Fruit fly (Drosophila melanogaster) whole organism, embryonic: ENCODE results near the gene CG15406.

ENCODE experiments used
- Adf1 ChIP-seq: fragments of 200-800 bp; sonication (Bioruptor generic); IDR thresholded peaks from 2 replicates; pipeline ENCODE4 v1.3.6; 2022; ENCODE audit warnings: missing biosample characterization, missing genetic modification characterization
- Bgb ChIP-seq: fragments of 200-800 bp; sonication (Bioruptor generic); IDR thresholded peaks from 2 replicates; pipeline ENCODE4 v1.3.6; 2022; ENCODE audit warnings: missing biosample characterization, missing genetic modification characterization; ENCODE audit not compliant: partially characterized antibody
- CG11456 ChIP-seq: fragments of 200-800 bp; sonication (Bioruptor generic); IDR thresholded peaks from 3 replicates; pipeline ENCODE4 v1.3.6; 2022; ENCODE audit warnings: missing biosample characterization, missing genetic modification characterization
- CG17186 ChIP-seq: fragments of 200-800 bp; sonication (Bioruptor generic); optimal IDR thresholded peaks from 3 replicates; lab custom pipeline; 2017; ENCODE audit warnings: missing biosample characterization, missing genetic modification reagents, missing genetic modification characterization
- CG17361 ChIP-seq: fragments of 200-800 bp; sonication (Bioruptor generic); IDR thresholded peaks from 3 replicates; pipeline ENCODE4 v1.3.6; 2022; ENCODE audit warnings: missing biosample characterization, missing genetic modification characterization
- CG17385 ChIP-seq: fragments of 200-800 bp; sonication (Bioruptor generic); optimal IDR thresholded peaks from 3 replicates; lab custom pipeline; 2018; ENCODE audit warnings: missing biosample characterization, mild to moderate bottlenecking, missing genetic modification characterization
- CG18599 ChIP-seq: fragments of 200-800 bp; sonication (Bioruptor generic); optimal IDR thresholded peaks from 3 replicates; lab custom pipeline; 2017; ENCODE audit warnings: missing biosample characterization, missing genetic modification characterization, mild to moderate bottlenecking, moderate library complexity, missing genetic modification reagents
- CG2202 ChIP-seq: fragments of 200-800 bp; sonication (Bioruptor generic); optimal IDR thresholded peaks from 2 replicates; lab custom pipeline; 2018; ENCODE audit warnings: missing biosample characterization, mild to moderate bottlenecking, missing genetic modification characterization
- CG2678 ChIP-seq: fragments of 200-800 bp; sonication (Bioruptor generic); optimal IDR thresholded peaks from 3 replicates; lab custom pipeline; 2019; ENCODE audit warnings: missing biosample characterization, mild to moderate bottlenecking, missing genetic modification characterization, moderate library complexity
- CG32532 ChIP-seq: fragments of 200-800 bp; sonication (Bioruptor generic); IDR thresholded peaks from 2 replicates; pipeline ENCODE4 v1.3.6; 2022; ENCODE audit warnings: missing biosample characterization, missing genetic modification characterization
- CG3407 ChIP-seq: fragments of 200-800 bp; sonication (Bioruptor generic); optimal IDR thresholded peaks from 2 replicates; lab custom pipeline; 2018; ENCODE audit warnings: missing biosample characterization, mild to moderate bottlenecking, missing genetic modification characterization
- CG4360 ChIP-seq: fragments of 200-800 bp; sonication (Bioruptor generic); IDR thresholded peaks from 2 replicates; pipeline ENCODE4 v1.3.6; 2022; ENCODE audit warnings: missing biosample characterization, missing genetic modification characterization
- CG6254 ChIP-seq: fragments of 200-800 bp; sonication (Bioruptor generic); optimal IDR thresholded peaks from 3 replicates; lab custom pipeline; 2017; ENCODE audit warnings: mild to moderate bottlenecking, missing biosample characterization, missing genetic modification reagents, missing genetic modification characterization
- CG6683 ChIP-seq: fragments of 200-800 bp; sonication (Bioruptor generic); optimal IDR thresholded peaks from 2 replicates; lab custom pipeline; 2017; ENCODE audit warnings: missing biosample characterization, mild to moderate bottlenecking, missing genetic modification characterization, missing genetic modification reagents
- CG6791 ChIP-seq: fragments of 200-800 bp; sonication (Bioruptor generic); IDR thresholded peaks from 3 replicates; pipeline ENCODE4 v1.3.6; 2022; ENCODE audit warnings: missing biosample characterization, missing genetic modification characterization; ENCODE audit not compliant: partially characterized antibody
- CG7372 ChIP-seq: fragments of 200-800 bp; sonication (Bioruptor generic); IDR thresholded peaks from 2 replicates; pipeline ENCODE4 v1.3.6; 2022; ENCODE audit warnings: missing biosample characterization, missing genetic modification characterization
- D19A ChIP-seq: fragments of 200-800 bp; optimal IDR thresholded peaks from 3 replicates; lab custom pipeline; 2019; ENCODE audit warnings: missing biosample characterization, mild to moderate bottlenecking, missing genetic modification characterization, moderate library complexity
- Dbx ChIP-seq: fragments of 200-800 bp; sonication (Bioruptor generic); IDR thresholded peaks from 3 replicates; pipeline ENCODE4 v1.3.6; 2022; ENCODE audit warnings: missing biosample characterization, missing genetic modification characterization
- HLHmδ ChIP-seq: fragments of 200-800 bp; sonication (Bioruptor generic); optimal IDR thresholded peaks from 2 replicates; lab custom pipeline; 2018; ENCODE audit warnings: missing biosample characterization, mild to moderate bottlenecking, missing genetic modification characterization, moderate library complexity
- Hand ChIP-seq: fragments of 200-800 bp; sonication (Bioruptor generic); optimal IDR thresholded peaks from 2 replicates; lab custom pipeline; 2017; ENCODE audit warnings: mild to moderate bottlenecking, missing biosample characterization, missing genetic modification reagents, missing genetic modification characterization
- Lhr ChIP-seq: fragments of 200-800 bp; sonication (Bioruptor generic); optimal IDR thresholded peaks from 3 replicates; lab custom pipeline; 2017; ENCODE audit warnings: mild to moderate bottlenecking, missing biosample characterization, missing genetic modification reagents, missing genetic modification characterization
- Med ChIP-seq: fragments of 200-800 bp; sonication (Bioruptor generic); peaks from one replicate; lab custom pipeline; 2016; ENCODE audit warnings: missing biosample characterization, missing genetic modification characterization, mild to moderate bottlenecking, inconsistent platforms, moderate library complexity
- Nf-YA ChIP-seq: fragments of 200-800 bp; sonication (Bioruptor generic); IDR thresholded peaks from 2 replicates; pipeline ENCODE4 v1.3.6; 2022; ENCODE audit warnings: missing biosample characterization, missing genetic modification characterization
- Xrp1 ChIP-seq: fragments of 200-800 bp; sonication (Bioruptor generic); IDR thresholded peaks from 2 replicates; pipeline ENCODE4 v1.3.6; 2022; ENCODE audit warnings: missing biosample characterization, missing genetic modification characterization
- ap ChIP-seq: fragments of 200-800 bp; sonication (Bioruptor generic); IDR thresholded peaks from 2 replicates; pipeline ENCODE4 v1.3.6; 2022; ENCODE audit warnings: missing biosample characterization, missing genetic modification characterization
- az2 ChIP-seq: fragments of 200-800 bp; sonication (Bioruptor generic); optimal IDR thresholded peaks from 3 replicates; lab custom pipeline; 2016; ENCODE audit warnings: missing biosample characterization, missing genetic modification characterization
- crol ChIP-seq: fragments of 200-800 bp; sonication (Bioruptor generic); IDR thresholded peaks from 2 replicates; pipeline ENCODE4 v1.3.6; 2022; ENCODE audit warnings: missing biosample characterization, missing genetic modification characterization
- fd64A ChIP-seq: fragments of 200-800 bp; sonication (Bioruptor generic); optimal IDR thresholded peaks from 3 replicates; lab custom pipeline; 2018; ENCODE audit warnings: missing biosample characterization, mild to moderate bottlenecking, missing genetic modification characterization
- gcm2 ChIP-seq: fragments of 200-800 bp; sonication (Bioruptor generic); optimal IDR thresholded peaks from 2 replicates; lab custom pipeline; 2016; ENCODE audit warnings: missing biosample characterization, missing genetic modification characterization
- gem ChIP-seq: fragments of 200-800 bp; sonication (Bioruptor generic); optimal IDR thresholded peaks from 2 replicates; lab custom pipeline; 2019; ENCODE audit warnings: missing biosample characterization, mild to moderate bottlenecking, missing genetic modification characterization, moderate library complexity
- kni ChIP-seq: fragments of 200-800 bp; sonication (Bioruptor generic); optimal IDR thresholded peaks from 3 replicates; lab custom pipeline; 2017; ENCODE audit warnings: mild to moderate bottlenecking, missing biosample characterization, missing genetic modification reagents, missing genetic modification characterization
- lbe ChIP-seq: fragments of 200-800 bp; sonication (Bioruptor generic); optimal IDR thresholded peaks from 2 replicates; lab custom pipeline; 2016; ENCODE audit warnings: missing biosample characterization, mild to moderate bottlenecking, missing genetic modification characterization
- nom ChIP-seq: fragments of 200-800 bp; sonication (Bioruptor generic); optimal IDR thresholded peaks from 2 replicates; lab custom pipeline; 2017; ENCODE audit warnings: missing biosample characterization, missing genetic modification characterization, mild to moderate bottlenecking, moderate library complexity, missing genetic modification reagents
- prd ChIP-seq, 3 experiments: fragments of >200 bp in 2 of 3; fragments of 200-800 bp in 1 of 3; sonication (Bioruptor generic) in 1 of 3; optimal IDR thresholded peaks in 2 of 3; IDR thresholded peaks in 1 of 3; 2 replicates in 2 of 3; 3 replicates in 1 of 3; pipeline versions ENCODE4 v1.3.6 to Lab custom; 2017 to 2022; ENCODE audit warnings: missing biosample characterization in 1 of 3, missing genetic modification characterization in 1 of 3
- psq ChIP-seq: fragments of 200-800 bp; sonication (Bioruptor generic); optimal IDR thresholded peaks from 2 replicates; lab custom pipeline; 2017; ENCODE audit warnings: missing biosample characterization, missing genetic modification characterization
- sc ChIP-seq, 3 experiments: fragments of >200 bp in 2 of 3; fragments of 200-800 bp in 1 of 3; sonication (Bioruptor generic) in 1 of 3; optimal IDR thresholded peaks; 2 replicates in 2 of 3; 3 replicates in 1 of 3; lab custom pipeline; 2017; ENCODE audit warnings: mild to moderate bottlenecking in 1 of 3, missing biosample characterization in 1 of 3, missing genetic modification characterization in 1 of 3, missing genetic modification reagents in 1 of 3
- seq ChIP-seq: fragments of 200-800 bp; sonication (Bioruptor generic); IDR thresholded peaks from 2 replicates; pipeline ENCODE4 v1.3.6; 2022; ENCODE audit warnings: missing biosample characterization, missing genetic modification characterization
- sima ChIP-seq: fragments of 200-800 bp; sonication (Bioruptor generic); optimal IDR thresholded peaks from 2 replicates; lab custom pipeline; 2016; ENCODE audit warnings: missing biosample characterization, missing genetic modification characterization
- tna ChIP-seq: fragments of 200-800 bp; sonication (Bioruptor generic); IDR thresholded peaks from 2 replicates; pipeline ENCODE4 v1.3.6; 2022; ENCODE audit warnings: missing biosample characterization, missing genetic modification characterization; ENCODE audit not compliant: partially characterized antibody
- vvl ChIP-seq: fragments of 200-800 bp; sonication (Bioruptor generic); IDR thresholded peaks from 2 replicates; pipeline ENCODE4 v1.3.6; 2022; ENCODE audit warnings: missing biosample characterization, missing genetic modification characterization
- wdn ChIP-seq: fragments of 200-800 bp; sonication (Bioruptor generic); IDR thresholded peaks from 2 replicates; pipeline ENCODE4 v1.3.6; 2022; ENCODE audit warnings: missing biosample characterization, missing genetic modification characterization
- z ChIP-seq: fragments of 200-800 bp; sonication (Bioruptor generic); IDR thresholded peaks from 3 replicates; pipeline ENCODE4 v1.3.6; 2022; ENCODE audit warnings: missing biosample characterization, missing genetic modification characterization

The CG15406 gene

DNA sequence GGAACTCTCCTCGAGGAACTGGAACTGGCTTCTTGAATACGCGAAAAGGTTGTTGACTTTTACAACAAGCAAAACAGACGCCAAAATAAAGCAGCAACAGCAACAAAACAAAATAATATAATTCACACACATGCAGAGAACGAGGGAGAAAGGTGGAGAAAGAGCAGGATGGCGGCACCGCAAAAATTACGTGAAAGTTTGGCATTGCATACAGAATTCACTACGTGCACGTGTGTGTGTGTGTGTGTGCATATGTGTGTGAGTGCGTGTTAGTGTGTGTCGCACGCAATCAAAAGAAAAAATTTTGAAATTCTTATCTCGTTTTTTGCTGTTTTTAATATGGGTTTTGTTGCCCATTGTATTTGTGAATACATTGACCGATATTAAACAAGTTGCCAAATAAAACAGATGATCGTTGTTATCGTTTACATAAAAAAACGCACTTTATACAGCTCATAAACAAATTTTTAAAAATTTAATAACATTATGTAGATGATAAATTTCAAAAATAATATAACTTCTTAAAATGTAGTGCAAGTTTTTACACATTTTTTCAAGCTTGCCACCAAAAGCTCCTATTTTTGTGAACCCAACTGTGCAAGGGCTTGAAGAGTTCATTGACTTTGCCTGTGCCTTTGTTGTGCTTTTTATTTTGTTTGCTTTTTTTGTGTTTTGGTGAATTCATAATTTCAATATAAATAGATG lies 32.4 kb downstream of the CG15406 start (continued):
- TF ChIP-seq wdn, result no peak
- no peak for TF ChIP-seq Nf-YA (GFP tag; lab: Robert Waterston, UW)
- TF ChIP-seq Hand (GFP tag; lab: Kevin White, UChicago), result no peak
- TF ChIP-seq sc (optimal IDR thresholded peaks at IDR 0.05; lab: Kevin White, UChicago), result no peak
- no peak for TF ChIP-seq sc (GFP tag; optimal IDR thresholded peaks at IDR 0.05; lab: Kevin White, UChicago)
- TF ChIP-seq nom (GFP tag; lab: Kevin White, UChicago), result no peak
- no peak for TF ChIP-seq CG17186 (GFP tag; lab: Kevin White, UChicago)
- no peak for TF ChIP-seq Bgb (GFP tag; lab: Robert Waterston, UW)
- no peak for TF ChIP-seq Lhr (GFP tag; lab: Kevin White, UChicago)

DNA sequence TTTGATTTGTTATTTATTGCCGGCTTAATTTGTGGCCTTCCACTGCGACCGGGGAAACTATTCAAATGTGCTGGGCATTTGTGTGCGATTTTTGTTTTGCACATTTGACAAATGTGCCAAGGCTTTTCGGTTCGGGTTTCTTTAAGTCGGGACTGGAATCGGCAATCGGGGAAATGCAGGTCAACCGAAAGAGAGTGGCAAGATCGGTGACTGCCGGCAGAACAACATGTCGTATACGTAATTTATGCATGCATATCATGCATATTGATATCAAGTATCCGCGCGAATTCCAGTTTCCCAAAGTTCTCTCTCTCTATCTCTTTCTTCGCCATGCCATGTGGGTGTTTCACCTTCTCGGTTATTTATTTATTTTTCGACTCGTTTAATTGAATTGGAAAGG lies 33.3 kb downstream of the CG15406 start:
- peak; percentile 55 for TF ChIP-seq CG7372 (GFP tag; lab: Robert Waterston, UW)
- no peak for TF ChIP-seq seq (GFP tag; lab: Robert Waterston, UW)

DNA sequence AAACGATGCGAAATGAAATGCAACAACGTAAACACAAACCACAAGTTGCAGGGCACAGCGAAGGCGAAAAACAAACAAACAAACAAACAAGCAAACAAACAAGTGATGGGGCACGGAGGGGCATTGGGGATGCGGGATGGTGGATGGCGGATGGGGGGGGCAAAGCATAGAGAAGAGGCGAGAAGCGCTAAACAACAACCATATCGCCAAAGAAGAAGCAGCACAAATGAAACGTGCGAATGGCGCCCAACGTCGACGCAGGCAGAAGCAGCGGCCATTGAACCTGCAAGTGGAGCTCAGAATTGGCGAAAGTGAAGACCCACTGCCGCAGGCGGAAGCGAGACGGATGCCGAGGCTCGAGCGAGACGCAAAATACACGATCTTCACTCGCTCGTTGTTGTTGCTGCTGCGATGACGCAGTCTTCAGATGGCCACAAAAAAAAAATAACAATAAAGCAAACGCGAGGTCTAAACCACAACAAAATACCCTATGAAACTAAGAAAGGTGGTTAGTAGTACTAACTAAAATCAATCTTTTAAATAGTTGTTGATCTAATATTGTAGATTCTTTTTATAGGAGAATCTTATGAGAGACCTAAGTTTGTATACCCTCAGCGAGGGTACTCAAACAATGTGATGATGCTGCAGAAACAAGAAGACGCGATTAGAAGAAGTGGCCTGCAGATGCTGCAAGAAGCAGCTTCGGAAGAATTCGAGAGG lies 36.9 kb downstream of the CG15406 start:
- TF ChIP-seq CG6683 (GFP tag; lab: Kevin White, UChicago), result no peak
- TF ChIP-seq CG6791 (GFP tag; lab: Robert Waterston, UW), result no peak
- TF ChIP-seq CG2678, result peak; percentile 6
- TF ChIP-seq CG18599 (GFP tag; lab: Kevin White, UChicago), result peak; percentile 5
- TF ChIP-seq vvl (GFP tag; lab: Robert Waterston, UW), result peak; percentile 55
- TF ChIP-seq Xrp1 (GFP tag; lab: Robert Waterston, UW), result peak; percentile 40; the same call in 1 of the 2 replicates
- peak; percentile 54 for TF ChIP-seq HLHmδ (GFP tag; lab: Kevin White, UChicago)
- TF ChIP-seq nom (GFP tag; lab: Kevin White, UChicago), result peak; percentile 8
- no peak for TF ChIP-seq gcm2 (GFP tag; lab: Kevin White, UChicago)
- TF ChIP-seq prd (optimal IDR thresholded peaks at IDR 0.05; lab: Kevin White, UChicago), result no peak
- peak; percentile 42; the same call in 1 of the 3 replicates for TF ChIP-seq prd (GFP tag; IDR thresholded peaks at IDR 0.05; lab: Robert Waterston, UW)
- TF ChIP-seq ap (GFP tag; lab: Robert Waterston, UW), result 0 out of 2 replicates have a peak, but pooled peaks have one; percentile 30
- peak; percentile 61 for TF ChIP-seq CG17385 (GFP tag; lab: Kevin White, UChicago)
- 0 out of 2 replicates have a peak, but pooled peaks have one; percentile 19 for TF ChIP-seq tna (GFP tag; lab: Robert Waterston, UW)
- peak; percentile 7 for TF ChIP-seq CG2202 (tag; lab: Kevin White, UChicago)
- 0 out of 3 replicates have a peak, but pooled peaks have one; percentile 23 for TF ChIP-seq Dbx
- TF ChIP-seq CG6254 (GFP tag; lab: Kevin White, UChicago), result no peak
- peak; percentile 74 for TF ChIP-seq Adf1 (GFP tag; lab: Robert Waterston, UW)
- TF ChIP-seq kni (GFP tag; lab: Kevin White, UChicago), result peak; percentile 3
- 0 out of 3 replicates have a peak, but pooled peaks have one; percentile 5 for TF ChIP-seq CG11456 (GFP tag; lab: Robert Waterston, UW)
- peak; percentile 41 for TF ChIP-seq CG4360 (GFP tag; lab: Robert Waterston, UW)
- peak; percentile 49 for TF ChIP-seq Med (GFP tag; lab: Kevin White, UChicago)
- peak; percentile 59 for TF ChIP-seq psq (GFP tag; lab: Kevin White, UChicago)
- TF ChIP-seq CG32532, result 0 out of 2 replicates have a peak, but pooled peaks have one; percentile 21
- peak; percentile 11 for TF ChIP-seq gem
- peak; percentile 95 for TF ChIP-seq crol
- peak; percentile 25 for TF ChIP-seq fd64A (GFP tag; lab: Kevin White, UChicago)
- no peak for TF ChIP-seq z
- peak; percentile 69 for TF ChIP-seq D19A (tag; lab: Kevin White, UChicago)
- peak; percentile 11 for TF ChIP-seq CG3407
- TF ChIP-seq lbe, result peak; percentile 90
- TF ChIP-seq sima (GFP tag; lab: Kevin White, UChicago), result no peak
- 0 out of 3 replicates have a peak, but pooled peaks have one; percentile 13 for TF ChIP-seq CG17361 (GFP tag; lab: Robert Waterston, UW)
- TF ChIP-seq az2 (GFP tag; lab: Kevin White, UChicago), result peak; percentile 14
